Worm (Caenorhabditis elegans): ENCODE data around the gene nlt-1.

The nlt-1 gene

DNA sequence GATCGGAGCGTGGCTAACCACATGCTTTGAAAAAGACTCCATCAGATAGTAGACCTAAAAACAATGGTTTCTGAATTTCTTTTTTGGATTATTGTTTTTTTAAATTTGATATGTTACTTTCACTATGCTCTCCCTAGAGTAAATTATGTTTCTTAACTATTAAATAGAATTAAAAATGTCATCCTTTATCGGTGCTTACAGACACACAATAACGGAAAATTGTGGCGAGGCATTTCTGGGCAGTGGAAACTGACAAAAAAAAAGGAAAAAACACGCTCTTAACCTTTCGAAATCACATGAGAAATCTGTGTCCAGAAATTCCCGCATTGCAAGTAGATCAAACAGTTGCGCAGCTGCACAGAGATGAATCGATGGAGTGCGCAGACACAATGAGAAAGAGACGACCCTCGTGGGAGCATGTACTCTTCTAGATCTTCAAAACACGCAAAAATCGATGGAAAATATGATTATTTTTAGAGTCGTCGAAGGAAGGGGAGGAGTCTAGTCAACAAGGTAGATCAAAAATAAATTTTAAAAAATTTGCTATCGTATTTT, 20.8 kb downstream of the nlt-1 start, which contains the start of gene ZK892.6:
TSS of gene ZK892.6 (minus strand) at position 51 of the 555 bp plus-strand sequence.
- TF ChIP-seq nhr-25 (tag; optimal IDR thresholded peaks at IDR 0.05; ENCODE audit: borderline replicate concordance, insufficient read depth), result no peak

DNA sequence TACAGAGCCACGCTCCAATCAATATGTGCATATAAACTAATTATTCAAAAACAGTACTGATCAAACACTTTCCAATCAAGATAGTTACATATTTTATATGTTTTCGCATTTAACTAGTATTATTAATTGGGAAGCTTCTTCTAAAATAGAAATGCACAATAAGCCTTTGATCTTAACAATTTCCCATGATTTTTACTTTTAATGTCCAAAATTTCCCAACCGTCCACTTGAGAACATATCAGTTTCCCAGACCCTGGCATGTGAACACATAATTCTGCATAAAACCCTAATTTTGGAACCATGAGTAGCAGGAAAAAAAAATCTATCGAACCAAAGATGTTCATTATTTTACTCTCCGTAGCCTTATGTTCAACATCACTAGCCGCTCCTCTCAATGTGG, 24.5 kb downstream of the nlt-1 start, which contains the start of gene R53.8:
TSS of gene R53.8 (plus strand) at position 301 of the 400 bp plus-strand sequence.
- TF ChIP-seq nhr-11 (tag; optimal IDR thresholded peaks at IDR 0.05) (no peak), nhr-48 (tag; optimal IDR thresholded peaks at IDR 0.05) (no peak), F26F4.8 (GFP tag; conservative IDR thresholded peaks at IDR 0.05) (no peak), ztf-11 (tag; optimal IDR thresholded peaks at IDR 0.05) (no peak), lsy-2 (tag; optimal IDR thresholded peaks at IDR 0.05) (no peak), ces-1 (GFP tag; optimal IDR thresholded peaks at IDR 0.05) (no peak), ceh-28 (tag; optimal IDR thresholded peaks at IDR 0.05) (no peak), hlh-11 (tag; optimal IDR thresholded peaks at IDR 0.05) (no peak), F44E2.7 (GFP tag; IDR thresholded peaks at IDR 0.05) (no peak), php-3 (GFP tag; IDR thresholded peaks at IDR 0.05) (no peak), dmd-6 (GFP tag; IDR thresholded peaks at IDR 0.05) (no peak), mdt-29 (GFP tag; IDR thresholded peaks at IDR 0.05) (no peak), lin-39 (tag; optimal IDR thresholded peaks at IDR 0.05) (no peak), lir-3 (tag; optimal IDR thresholded peaks at IDR 0.05) (no peak), nhr-42 (GFP tag; IDR thresholded peaks at IDR 0.05) (no peak), nhr-6 (tag; optimal IDR thresholded peaks at IDR 0.05) (no peak), zip-2 (tag; optimal IDR thresholded peaks at IDR 0.05) (no peak), dmd-9 (GFP tag; IDR thresholded peaks at IDR 0.05) (no peak), nhr-237 (tag; optimal IDR thresholded peaks at IDR 0.05) (no peak), aly-2 (tag; optimal IDR thresholded peaks at IDR 0.05) (no peak)

DNA sequence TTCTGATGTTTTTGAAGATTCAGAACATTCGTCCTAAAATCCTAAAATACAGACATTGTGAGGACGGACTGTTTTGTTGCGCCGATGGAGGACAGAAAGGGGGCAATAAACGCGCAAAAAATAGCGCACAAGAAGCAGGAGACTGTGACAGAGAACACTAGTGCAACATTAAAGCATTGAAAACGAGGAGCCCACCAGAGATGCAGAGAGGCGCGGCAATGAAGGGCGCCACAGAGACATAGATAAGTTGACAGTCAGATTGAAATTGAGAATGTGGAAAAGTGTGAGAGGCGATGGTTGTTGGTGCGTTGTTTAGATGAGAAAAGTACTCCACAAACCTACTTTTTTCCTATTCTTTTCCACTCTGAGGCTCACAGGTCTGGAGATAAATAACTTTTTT, 26.0 kb downstream of the nlt-1 start, which contains the start of gene aakg-5:
TSS of gene aakg-5 (minus strand) at position 159 of the 400 bp plus-strand sequence.
- TF ChIP-seq skn-1 (tag; optimal IDR thresholded peaks at IDR 0.05) (no peak), daf-19 (GFP tag; conservative IDR thresholded peaks at IDR 0.05) (no peak), arid-1 (GFP tag; conservative IDR thresholded peaks at IDR 0.05) (0 out of 2 replicates have a peak, but pooled peaks have one; percentile 24), sdz-12 (GFP tag; optimal IDR thresholded peaks at IDR 0.05) (no peak), ceh-82 (tag; optimal IDR thresholded peaks at IDR 0.05) (no peak), dve-1 (tag; optimal IDR thresholded peaks at IDR 0.05; ENCODE audit: insufficient read depth) (peak; percentile 93), jun-1 (tag; optimal IDR thresholded peaks at IDR 0.05) (no peak), saeg-2 (GFP tag; IDR thresholded peaks at IDR 0.05) (no peak), mxl-2 (GFP tag; conservative IDR thresholded peaks at IDR 0.05) (no peak), Y5F2A.4 (GFP tag; optimal IDR thresholded peaks at IDR 0.05) (no peak), nhr-76 (tag; optimal IDR thresholded peaks at IDR 0.05) (no peak), ctbp-1 (GFP tag; IDR thresholded peaks at IDR 0.05) (peak; percentile 63), tag-97 (GFP tag; IDR thresholded peaks at IDR 0.05) (no peak), attf-4 (tag; optimal IDR thresholded peaks at IDR 0.05) (no peak), spr-1 (tag; optimal IDR thresholded peaks at IDR 0.05) (peak; percentile 19), lin-38 (GFP tag; IDR thresholded peaks at IDR 0.05) (no peak), nhr-48 (tag; optimal IDR thresholded peaks at IDR 0.05) (peak; percentile 84), mxl-3 (GFP tag; optimal IDR thresholded peaks at IDR 0.05) (peak; percentile 55), Y75B8A.6 (GFP tag; IDR thresholded peaks at IDR 0.05) (0 out of 2 replicates have a peak, but pooled peaks have one; percentile 41), nhr-28 (tag; optimal IDR thresholded peaks at IDR 0.05) (peak; percentile 86), nhr-77 (tag; optimal IDR thresholded peaks at IDR 0.05) (peak; percentile 29), T20F7.1 (GFP tag; optimal IDR thresholded peaks at IDR 0.05) (peak; percentile 4), hlh-11 (tag; optimal IDR thresholded peaks at IDR 0.05) (peak; percentile 95), nhr-25 (tag; optimal IDR thresholded peaks at IDR 0.05; ENCODE audit: borderline replicate concordance, insufficient read depth) (peak; percentile 88), zip-11 (GFP tag; IDR thresholded peaks at IDR 0.05) (no peak), mep-1 (tag; optimal IDR thresholded peaks at IDR 0.05) (peak; percentile 73), ceh-28 (tag; optimal IDR thresholded peaks at IDR 0.05) (no peak), nhr-41 (GFP tag; IDR thresholded peaks at IDR 0.05) (0 out of 2 replicates have a peak, but pooled peaks have one; percentile 28), hmg-1.1 (GFP tag; IDR thresholded peaks at IDR 0.05) (peak; percentile 80), lin-1 (GFP tag; IDR thresholded peaks at IDR 0.05) (peak; percentile 71), aha-1 (tag) (peak; percentile 99), mdl-1 (tag; optimal IDR thresholded peaks at IDR 0.05) (peak; percentile 5 to 79)

All from whole organism, L4 larva.